Worm (Caenorhabditis elegans): ENCODE results near the gene spl-2.

Gene spl-2

DNA sequence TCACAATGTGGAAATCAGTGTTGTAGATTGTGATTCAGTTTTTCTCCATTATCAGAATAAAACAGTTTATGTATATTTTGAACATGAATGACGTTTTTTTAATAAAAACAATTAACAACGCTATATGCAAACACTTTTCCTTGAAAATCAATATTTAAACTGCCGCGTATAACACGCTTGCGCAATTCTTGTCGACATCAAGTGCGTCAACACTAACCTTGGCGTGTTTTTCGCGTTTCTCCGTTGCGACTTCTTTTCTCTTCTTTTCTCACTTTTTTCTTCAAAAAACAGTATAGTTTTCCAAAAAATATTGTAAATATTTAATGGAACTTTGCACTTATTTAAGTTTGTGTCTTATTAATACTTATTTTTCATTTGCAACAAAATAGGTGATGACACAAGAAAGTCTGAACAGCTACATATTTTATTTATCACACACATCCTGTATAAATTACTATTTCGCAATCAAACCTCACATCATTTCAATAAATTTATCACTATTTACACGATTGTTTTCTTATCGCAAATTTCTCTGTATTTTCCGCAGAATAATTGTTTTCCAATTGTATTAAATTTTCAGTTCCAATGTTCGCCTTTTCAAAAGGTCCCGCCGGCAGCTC is 28.6 kb upstream of the spl-2 start, which contains the start of gene spas-1:
Gene spas-1 (plus strand): TSS at position 572 of the 620 bp plus-strand sequence.
- TF ChIP-seq sma-9 (GFP tag; optimal IDR thresholded peaks at IDR 0.05) (peak; percentile 93), sma-9 (tag; optimal IDR thresholded peaks at IDR 0.05) (no peak), nhr-129 (tag; optimal IDR thresholded peaks at IDR 0.05) (peak; percentile 91), nhr-77 (tag; optimal IDR thresholded peaks at IDR 0.05) (peak; percentile 40), peb-1 (tag; optimal IDR thresholded peaks at IDR 0.05) (no peak), mdl-1 (tag; optimal IDR thresholded peaks at IDR 0.05) (no peak), gmeb-1 (tag; optimal IDR thresholded peaks at IDR 0.05) (peak; percentile 99), nhr-25 (tag; optimal IDR thresholded peaks at IDR 0.05) (peak; percentile 85), nhr-11 (tag; optimal IDR thresholded peaks at IDR 0.05) (no peak), unc-62 (GFP tag; optimal IDR thresholded peaks at IDR 0.05) (peak; percentile 12), sma-3 (GFP tag; optimal IDR thresholded peaks at IDR 0.05) (peak; percentile 91), ztf-11 (tag; optimal IDR thresholded peaks at IDR 0.05) (no peak), lin-13 (GFP tag; optimal IDR thresholded peaks at IDR 0.05) (peak; percentile 87), nhr-23 (tag; optimal IDR thresholded peaks at IDR 0.05) (no peak), snpc-4 (tag; optimal IDR thresholded peaks at IDR 0.05) (peak; percentile 82), ceh-16 (tag; optimal IDR thresholded peaks at IDR 0.05) (peak; percentile 76), egl-27 (tag; optimal IDR thresholded peaks at IDR 0.05) (peak; percentile 74), blmp-1 (tag; optimal IDR thresholded peaks at IDR 0.05; ENCODE audit: insufficient read depth) (peak; percentile 49), zag-1 (tag; optimal IDR thresholded peaks at IDR 0.05) (peak; percentile 37), lin-39 (tag; optimal IDR thresholded peaks at IDR 0.05) (no peak), unc-55 (GFP tag; optimal IDR thresholded peaks at IDR 0.05) (peak; percentile 95), F13H6.1 (tag; optimal IDR thresholded peaks at IDR 0.05) (peak; percentile 88), ama-1 (optimal IDR thresholded peaks at IDR 0.05) (no peak), Y55F3AM.14 (GFP tag; optimal IDR thresholded peaks at IDR 0.05) (no peak), crh-2 (tag; optimal IDR thresholded peaks at IDR 0.05) (peak; percentile 92), ztf-1 (GFP tag; conservative IDR thresholded peaks at IDR 0.05) (no peak), nhr-21 (tag; optimal IDR thresholded peaks at IDR 0.05) (peak; percentile 80), alr-1 (tag; optimal IDR thresholded peaks at IDR 0.05) (no peak), sem-4 (tag; optimal IDR thresholded peaks at IDR 0.05) (peak; percentile 75), ztf-4 (tag; optimal IDR thresholded peaks at IDR 0.05) (peak; percentile 78), nhr-6 (tag; optimal IDR thresholded peaks at IDR 0.05) (peak; percentile 81), mab-5 (tag; optimal IDR thresholded peaks at IDR 0.05) (peak; percentile 86), lin-11 (tag; optimal IDR thresholded peaks at IDR 0.05) (peak; percentile 13), skn-1 (tag; optimal IDR thresholded peaks at IDR 0.05) (peak; percentile 7), mbf-1 (tag; optimal IDR thresholded peaks at IDR 0.05) (no peak), ZK546.5 (tag; optimal IDR thresholded peaks at IDR 0.05) (no peak), dmd-4 (tag; optimal IDR thresholded peaks at IDR 0.05) (no peak), nhr-12 (tag; optimal IDR thresholded peaks at IDR 0.05) (no peak), nhr-237 (tag; optimal IDR thresholded peaks at IDR 0.05) (no peak), elt-1 (tag; optimal IDR thresholded peaks at IDR 0.05) (no peak), C34F6.9 (tag; optimal IDR thresholded peaks at IDR 0.05) (peak; percentile 96), fos-1 (tag; optimal IDR thresholded peaks at IDR 0.05) (peak; percentile 57), lsy-2 (tag; optimal IDR thresholded peaks at IDR 0.05) (peak; percentile 81 to 94), unc-39 (tag; optimal IDR thresholded peaks at IDR 0.05) (no peak), aly-2 (tag; optimal IDR thresholded peaks at IDR 0.05) (no peak), ceh-82 (tag; optimal IDR thresholded peaks at IDR 0.05) (no peak), nhr-10 (tag; optimal IDR thresholded peaks at IDR 0.05) (no peak), R02D3.7 (tag; optimal IDR thresholded peaks at IDR 0.05) (peak; percentile 55), elt-3 (tag; optimal IDR thresholded peaks at IDR 0.05) (no peak)

All from whole organism, L2 larva.